Worm (Caenorhabditis elegans) whole organism, L3 larva: ENCODE measurements around the gene F33C8.4.

Experiments
- aly-2 ChIP-seq: fragments of 150-350 bp; optimal IDR thresholded peaks from 2 replicates; lab custom pipeline; 2014; ENCODE audit warnings: missing biosample characterization, missing genetic modification characterization
- ama-1 ChIP-seq: fragments of 150-350 bp; optimal IDR thresholded peaks from 2 replicates; lab custom pipeline; 2018
- ceh-16 ChIP-seq: sonication (generic microtip); optimal IDR thresholded peaks from 2 replicates; lab custom pipeline; 2017; ENCODE audit warnings: missing biosample characterization, missing genetic modification characterization
- ceh-28 ChIP-seq: fragments of 150-350 bp; optimal IDR thresholded peaks from 2 replicates; lab custom pipeline; 2014; ENCODE audit warnings: missing biosample characterization, missing genetic modification reagents, missing genetic modification characterization
- ceh-9 ChIP-seq: sonication (generic microtip); optimal IDR thresholded peaks from 2 replicates; lab custom pipeline; 2018; ENCODE audit warnings: missing biosample characterization, missing genetic modification characterization
- daf-12 ChIP-seq: fragments of 150-350 bp; optimal IDR thresholded peaks from 2 replicates; lab custom pipeline; 2014; ENCODE audit warnings: missing biosample characterization, missing genetic modification reagents, missing genetic modification characterization
- egl-27 ChIP-seq: sonication (generic microtip); optimal IDR thresholded peaks from 4 replicates; lab custom pipeline; 2017; ENCODE audit warnings: missing biosample characterization, missing genetic modification reagents, missing genetic modification characterization
- egl-5 ChIP-seq: fragments of 150-350 bp; optimal IDR thresholded peaks from 2 replicates; lab custom pipeline; 2017; ENCODE audit warnings: missing biosample characterization, missing genetic modification reagents, missing genetic modification characterization, inconsistent platforms
- elt-1 ChIP-seq: fragments of 150-350 bp; optimal IDR thresholded peaks from 2 replicates; lab custom pipeline; 2014; ENCODE audit warnings: missing biosample characterization, missing genetic modification characterization
- elt-2 ChIP-seq: sonication (generic microtip); optimal IDR thresholded peaks from 2 replicates; lab custom pipeline; 2016; ENCODE audit warnings: missing genetic modification reagents, mild to moderate bottlenecking, missing genetic modification characterization, missing compliant biosample characterization
- elt-3 ChIP-seq, 3 experiments: fragments of 150-350 bp in 1 of 3; sonication (generic microtip) in 2 of 3; optimal IDR thresholded peaks; 2 replicates in 2 of 3; 4 replicates in 1 of 3; lab custom pipeline; 2014 to 2017; ENCODE audit warnings: missing biosample characterization in 3 of 3, missing genetic modification characterization in 3 of 3
- eor-1 ChIP-seq, 2 experiments: fragments of 150-350 bp; optimal IDR thresholded peaks; 2 replicates each; lab custom pipeline; 2014 to 2018; ENCODE audit warnings: missing biosample characterization in 2 of 2, missing genetic modification characterization in 2 of 2
- fkh-10 ChIP-seq: sonication (generic microtip); optimal IDR thresholded peaks from 2 replicates; lab custom pipeline; 2017; ENCODE audit warnings: missing biosample characterization, missing genetic modification reagents, missing genetic modification characterization
- fkh-2 ChIP-seq: fragments of 150-350 bp; optimal IDR thresholded peaks from 2 replicates; lab custom pipeline; 2014; ENCODE audit warnings: missing biosample characterization, missing genetic modification reagents, missing genetic modification characterization
- fos-1 ChIP-seq: fragments of 150-350 bp; optimal IDR thresholded peaks from 2 replicates; lab custom pipeline; 2014; ENCODE audit warnings: missing biosample characterization, missing genetic modification characterization
- hmg-11 ChIP-seq: sonication (generic microtip); optimal IDR thresholded peaks from 2 replicates; lab custom pipeline; 2016; ENCODE audit warnings: missing genetic modification characterization, missing compliant biosample characterization
- jun-1 ChIP-seq: fragments of 150-350 bp; optimal IDR thresholded peaks from 2 replicates; lab custom pipeline; 2014; ENCODE audit warnings: missing biosample characterization, missing genetic modification reagents, missing genetic modification characterization
- lin-15B ChIP-seq: fragments of 150-350 bp; optimal IDR thresholded peaks from 2 replicates; lab custom pipeline; 2014; ENCODE audit warnings: missing biosample characterization, missing genetic modification characterization
- lsy-12 ChIP-seq: sonication (generic microtip); optimal IDR thresholded peaks from 2 replicates; lab custom pipeline; 2016; ENCODE audit warnings: mild to moderate bottlenecking, missing genetic modification characterization, missing compliant biosample characterization
- mdl-1 ChIP-seq: fragments of 150-350 bp; optimal IDR thresholded peaks from 2 replicates; lab custom pipeline; 2014; ENCODE audit warnings: missing biosample characterization, missing genetic modification characterization
- mml-1 ChIP-seq: fragments of 150-350 bp; sonication (generic microtip); optimal IDR thresholded peaks from 3 replicates; lab custom pipeline; 2014; ENCODE audit warnings: missing biosample characterization, missing genetic modification characterization
- nhr-11 ChIP-seq: fragments of 150-350 bp; optimal IDR thresholded peaks from 2 replicates; lab custom pipeline; 2014; ENCODE audit warnings: missing biosample characterization, missing genetic modification characterization
- nhr-12 ChIP-seq: fragments of 150-350 bp; optimal IDR thresholded peaks from 2 replicates; lab custom pipeline; 2014; ENCODE audit warnings: missing biosample characterization, missing genetic modification characterization
- nhr-23 ChIP-seq: fragments of 150-350 bp; optimal IDR thresholded peaks from 2 replicates; lab custom pipeline; 2014; ENCODE audit warnings: missing biosample characterization, missing genetic modification reagents, missing genetic modification characterization
- nhr-237 ChIP-seq: fragments of 150-350 bp; optimal IDR thresholded peaks from 2 replicates; lab custom pipeline; 2014; ENCODE audit warnings: missing biosample characterization, missing genetic modification characterization
- nhr-25 ChIP-seq: sonication (generic microtip); optimal IDR thresholded peaks from 2 replicates; lab custom pipeline; 2017; ENCODE audit warnings: missing biosample characterization, missing genetic modification characterization
- nhr-28 ChIP-seq: fragments of 150-350 bp; optimal IDR thresholded peaks from 2 replicates; lab custom pipeline; 2014; ENCODE audit warnings: missing biosample characterization, missing genetic modification characterization
- nhr-43 ChIP-seq: sonication (generic microtip); optimal IDR thresholded peaks from 2 replicates; lab custom pipeline; 2016; ENCODE audit warnings: mild to moderate bottlenecking, missing genetic modification characterization, missing compliant biosample characterization; ENCODE audit not compliant: poor library complexity, severe bottlenecking
- nhr-67 ChIP-seq: fragments of 150-350 bp; optimal IDR thresholded peaks from 2 replicates; lab custom pipeline; 2014; ENCODE audit warnings: missing biosample characterization, missing genetic modification characterization
- nhr-76 ChIP-seq: fragments of 150-350 bp; sonication (generic microtip); optimal IDR thresholded peaks from 5 replicates; lab custom pipeline; 2014; ENCODE audit warnings: missing biosample characterization, missing genetic modification characterization
- nhr-77 ChIP-seq: fragments of 150-350 bp; optimal IDR thresholded peaks from 2 replicates; lab custom pipeline; 2014; ENCODE audit warnings: missing biosample characterization, missing genetic modification characterization
- pha-4 ChIP-seq: fragments of 150-350 bp; optimal IDR thresholded peaks from 2 replicates; lab custom pipeline; 2014; ENCODE audit warnings: missing biosample characterization, missing genetic modification reagents, missing genetic modification characterization
- pqm-1 ChIP-seq: fragments of 150-350 bp; optimal IDR thresholded peaks from 2 replicates; lab custom pipeline; 2017; ENCODE audit warnings: missing biosample characterization, missing genetic modification characterization, inconsistent platforms
- skn-1 ChIP-seq: fragments of 150-350 bp; optimal IDR thresholded peaks from 2 replicates; lab custom pipeline; 2014; ENCODE audit warnings: missing biosample characterization, missing genetic modification characterization
- snpc-4 ChIP-seq: fragments of 150-350 bp; optimal IDR thresholded peaks from 2 replicates; lab custom pipeline; 2014; ENCODE audit warnings: missing biosample characterization, missing genetic modification characterization
- tbx-2 ChIP-seq: sonication (generic microtip); optimal IDR thresholded peaks from 2 replicates; lab custom pipeline; 2016; ENCODE audit warnings: mild to moderate bottlenecking, missing genetic modification characterization, missing compliant biosample characterization
- unc-39 ChIP-seq: sonication (generic microtip); optimal IDR thresholded peaks from 4 replicates; lab custom pipeline; 2017; ENCODE audit warnings: missing biosample characterization, missing genetic modification characterization
- unc-62 ChIP-seq: fragments of 150-350 bp; sonication (generic microtip); optimal IDR thresholded peaks from 4 replicates; lab custom pipeline; 2014; ENCODE audit warnings: missing biosample characterization, missing genetic modification reagents, missing genetic modification characterization
- zag-1 ChIP-seq: fragments of 150-350 bp; optimal IDR thresholded peaks from 2 replicates; lab custom pipeline; 2014; ENCODE audit warnings: missing biosample characterization, missing genetic modification characterization
- ztf-11 ChIP-seq: fragments of 150-350 bp; optimal IDR thresholded peaks from 2 replicates; lab custom pipeline; 2014; ENCODE audit warnings: missing biosample characterization, missing genetic modification characterization
- ztf-4 ChIP-seq: fragments of 150-350 bp; optimal IDR thresholded peaks from 2 replicates; lab custom pipeline; 2014; ENCODE audit warnings: missing biosample characterization, missing genetic modification characterization

The F33C8.4 gene

ce11 chrX:14736955-14737621, 5.0 kb downstream of the F33C8.4 start:
- no peak for TF ChIP-seq fkh-10 (GFP tag; lab: Kevin White, UChicago)
- TF ChIP-seq nhr-77 (tag; lab: Kevin White, UChicago) = no peak
- TF ChIP-seq nhr-23 (tag; lab: Kevin White, UChicago) = peak; percentile 21
- peak; percentile 16 for TF ChIP-seq jun-1 (tag; lab: Kevin White, UChicago)
- no peak for TF ChIP-seq fkh-2 (tag; lab: Kevin White, UChicago)
- TF ChIP-seq nhr-67 (tag; lab: Kevin White, UChicago) = no peak
- TF ChIP-seq nhr-43 (tag; lab: Kevin White, UChicago) = peak; percentile 18
- TF ChIP-seq elt-1 (tag; lab: Kevin White, UChicago) = no peak
- peak; percentile 58 for TF ChIP-seq nhr-25 (tag; lab: Kevin White, UChicago)
- TF ChIP-seq elt-2 (tag; lab: Kevin White, UChicago) = peak; percentile 57
- TF ChIP-seq nhr-12 = no peak
- no peak for TF ChIP-seq egl-5 (tag; lab: Kevin White, UChicago)
- no peak for TF ChIP-seq hmg-11 (tag; lab: Kevin White, UChicago)
- TF ChIP-seq lsy-12 (tag; lab: Kevin White, UChicago) = no peak
- no peak for TF ChIP-seq daf-12 (tag; lab: Kevin White, UChicago)
- no peak for TF ChIP-seq mdl-1
- no peak for TF ChIP-seq ceh-9
- no peak for TF ChIP-seq zag-1
- peak; percentile 56 for TF ChIP-seq pqm-1
- TF ChIP-seq tbx-2 = no peak
- TF ChIP-seq skn-1 (tag; lab: Kevin White, UChicago) = no peak
- TF ChIP-seq nhr-76 = no peak
- TF ChIP-seq unc-39 = no peak
- TF ChIP-seq ztf-4 (tag; lab: Kevin White, UChicago) = no peak
- TF ChIP-seq unc-62 (GFP tag; lab: Kevin White, UChicago) = no peak

- no peak for TF ChIP-seq pha-4
- no peak for TF ChIP-seq fos-1
- no peak for TF ChIP-seq ceh-16
- no peak for TF ChIP-seq mml-1 (tag; lab: Kevin White, UChicago)
- no peak for TF ChIP-seq elt-2 (tag; lab: Kevin White, UChicago)
- no peak for TF ChIP-seq elt-3 (tag; optimal IDR thresholded peaks at IDR 0.05; lab: Kevin White, UChicago)
Observed at ce11 chrX:14737623-14738022, 5.5 kb downstream of the F33C8.4 start.

ce11 chrX:14739466-14739865, 7.4 kb downstream of the F33C8.4 start:
- peak; percentile 51 for TF ChIP-seq pqm-1
- no peak for TF ChIP-seq zag-1
- TF ChIP-seq elt-2 (tag; lab: Kevin White, UChicago) = peak; percentile 65
- no peak for TF ChIP-seq unc-62 (GFP tag; lab: Kevin White, UChicago)
- TF ChIP-seq, all 47 proteins: peak for 2

ce11 chrX:14740019-14740418, 7.9 kb downstream of the F33C8.4 start, which contains the start of gene C05G5.1:
C05G5.1 (minus strand) TSS chrX:14740119.
- no peak for TF ChIP-seq jun-1 (tag; lab: Kevin White, UChicago)
- TF ChIP-seq, all 47 proteins: peak for 0

ce11 chrX:14743210-14743609, 11.1 kb downstream of the F33C8.4 start:
- no peak for TF ChIP-seq snpc-4 (tag; lab: Kevin White, UChicago)
- no peak for TF ChIP-seq unc-62 (GFP tag; lab: Kevin White, UChicago)
- peak; percentile 55 for TF ChIP-seq tbx-2
- no peak for TF ChIP-seq zag-1
- no peak for TF ChIP-seq lin-15B (tag; lab: Kevin White, UChicago)
- peak; percentile 13 for TF ChIP-seq ama-1 (lab: Kevin White, UChicago)
- no peak for TF ChIP-seq fkh-2 (tag; lab: Kevin White, UChicago)
- no peak for TF ChIP-seq aly-2
- TF ChIP-seq egl-5 (tag; lab: Kevin White, UChicago) = no peak
- no peak for TF ChIP-seq skn-1 (tag; lab: Kevin White, UChicago)
- TF ChIP-seq ceh-9 = no peak
- TF ChIP-seq nhr-76 = no peak
- peak; percentile 20 for TF ChIP-seq pha-4
- TF ChIP-seq hmg-11 (tag; lab: Kevin White, UChicago) = no peak
- no peak for TF ChIP-seq nhr-28 (tag; lab: Kevin White, UChicago)
- TF ChIP-seq fos-1 = no peak
- no peak for TF ChIP-seq elt-2 (tag; lab: Kevin White, UChicago)
- no peak for TF ChIP-seq ceh-16
- TF ChIP-seq unc-39 = no peak
- no peak for TF ChIP-seq jun-1 (tag; lab: Kevin White, UChicago)
- no peak for TF ChIP-seq elt-3 (tag; optimal IDR thresholded peaks at IDR 0.05; lab: Kevin White, UChicago)
- no peak for TF ChIP-seq mml-1 (tag; lab: Kevin White, UChicago)
- TF ChIP-seq pqm-1 = no peak
- TF ChIP-seq nhr-25 (tag; lab: Kevin White, UChicago) = no peak
- TF ChIP-seq nhr-23 (tag; lab: Kevin White, UChicago) = peak; percentile 27
- no peak for TF ChIP-seq daf-12 (tag; lab: Kevin White, UChicago)
- TF ChIP-seq nhr-11 = no peak
- TF ChIP-seq eor-1 (tag; optimal IDR thresholded peaks at IDR 0.05; lab: Kevin White, UChicago) = no peak
- no peak for TF ChIP-seq nhr-237 (tag; lab: Kevin White, UChicago)
- no peak for TF ChIP-seq egl-27 (tag; lab: Kevin White, UChicago)
- TF ChIP-seq elt-1 (tag; lab: Kevin White, UChicago) = no peak
- no peak for TF ChIP-seq nhr-12
- no peak for TF ChIP-seq ceh-28 (tag; lab: Kevin White, UChicago)
- no peak for TF ChIP-seq lsy-12 (tag; lab: Kevin White, UChicago)
- TF ChIP-seq ztf-11 = no peak
